Fruit fly (Drosophila melanogaster) whole organism, adult: ENCODE measurements around the gene CG42727.

Source experiments
- CG12768 ChIP-seq: fragments of 200-800 bp; sonication (Bioruptor generic); optimal IDR thresholded peaks from 2 replicates; lab custom pipeline; 2017; ENCODE audit warnings: missing biosample characterization, missing genetic modification characterization, mild to moderate bottlenecking, moderate library complexity, missing genetic modification reagents
- Clk ChIP-seq: fragments of 200-800 bp; sonication (Bioruptor generic); optimal IDR thresholded peaks from 2 replicates; lab custom pipeline; 2017; ENCODE audit warnings: missing biosample characterization, missing genetic modification characterization
- Mnt ChIP-seq: fragments of 200-800 bp; sonication (Bioruptor generic); optimal IDR thresholded peaks from 2 replicates; lab custom pipeline; 2016; ENCODE audit warnings: missing biosample characterization, mild to moderate bottlenecking, missing genetic modification characterization
- kay ChIP-seq: fragments of 200-800 bp; sonication (Bioruptor generic); peaks from one replicate; lab custom pipeline; 2016; ENCODE audit warnings: missing biosample characterization, missing genetic modification characterization, borderline replicate concordance
- ovo ChIP-seq: fragments of 200-800 bp; sonication (Bioruptor generic); optimal IDR thresholded peaks from 2 replicates; lab custom pipeline; 2016; ENCODE audit warnings: missing biosample characterization, missing genetic modification characterization
- toe ChIP-seq: fragments of 200-800 bp; sonication (Bioruptor generic); optimal IDR thresholded peaks from 2 replicates; lab custom pipeline; 2016; ENCODE audit warnings: missing biosample characterization, missing genetic modification characterization

dm6 chr3R:15305246-15305645 lies 42.6 kb upstream of the CG42727 start:
- TF ChIP-seq CG12768 (no peak), Mnt (GFP tag; lab: Kevin White, UChicago) (no peak), kay (GFP tag; lab: Kevin White, UChicago) (no peak), toe (GFP tag; lab: Kevin White, UChicago) (no peak), ovo (GFP tag; lab: Kevin White, UChicago) (no peak), Clk (no peak)
